Worm (Caenorhabditis elegans) whole organism, L1 larva: ENCODE results near the gene M03D4.4.

ENCODE experiments used
- ceh-82 ChIP-seq, 3 experiments: fragments of 150-350 bp in 1 of 3; sonication (generic microtip) in 2 of 3; optimal IDR thresholded peaks; 2 replicates each; lab custom pipeline; 2014 to 2017; ENCODE audit warnings: missing biosample characterization in 3 of 3, missing genetic modification characterization in 3 of 3
- fkh-4 ChIP-seq: sonication (generic microtip); optimal IDR thresholded peaks from 2 replicates; lab custom pipeline; 2016; ENCODE audit warnings: missing compliant biosample characterization, missing genetic modification characterization, borderline replicate concordance
- lsy-2 ChIP-seq, 2 experiments: fragments of 150-350 bp; optimal IDR thresholded peaks; 2 replicates each; lab custom pipeline; 2014; ENCODE audit warnings: missing biosample characterization in 2 of 2, missing genetic modification characterization in 2 of 2
- nhr-28 ChIP-seq: fragments of 150-350 bp; optimal IDR thresholded peaks from 2 replicates; lab custom pipeline; 2014; ENCODE audit warnings: missing biosample characterization, missing genetic modification characterization
- nhr-85 ChIP-seq: sonication (generic microtip); peaks from one replicate; lab custom pipeline; 2016; ENCODE audit warnings: missing genetic modification characterization, inconsistent platforms, missing compliant biosample characterization
- sptf-1 ChIP-seq: fragments of 150-350 bp; optimal IDR thresholded peaks from 2 replicates; lab custom pipeline; 2014; ENCODE audit warnings: missing biosample characterization, missing genetic modification characterization
- unc-62 ChIP-seq: fragments of 150-350 bp; optimal IDR thresholded peaks from 2 replicates; lab custom pipeline; 2014; ENCODE audit warnings: missing biosample characterization, missing genetic modification reagents, missing genetic modification characterization
- xbp-1 ChIP-seq: sonication (generic microtip); optimal IDR thresholded peaks from 2 replicates; lab custom pipeline; 2016; ENCODE audit warnings: missing genetic modification characterization, missing compliant biosample characterization
- zag-1 ChIP-seq: fragments of 150-350 bp; optimal IDR thresholded peaks from 2 replicates; lab custom pipeline; 2014; ENCODE audit warnings: missing biosample characterization, missing genetic modification characterization

DNA sequence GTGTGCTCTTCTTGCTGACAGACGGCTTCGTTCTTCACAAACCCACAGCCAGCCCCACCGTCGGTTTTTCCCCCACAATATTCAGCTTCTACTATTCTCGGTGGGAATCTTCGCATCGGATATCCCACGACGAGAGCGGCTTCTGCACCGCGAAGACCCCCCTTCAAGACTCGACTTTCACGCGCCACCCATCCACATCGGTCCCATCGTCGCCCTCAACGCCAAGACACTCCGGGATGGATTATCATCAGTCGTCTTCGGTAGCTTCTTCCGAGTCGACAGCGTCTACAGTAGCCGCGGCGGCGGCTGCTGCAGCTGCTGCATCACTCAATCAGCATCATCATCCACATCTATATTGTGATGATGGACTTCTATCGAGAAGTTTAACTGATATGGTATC, 22.7 kb downstream of the M03D4.4 start:
- TF ChIP-seq ceh-82 (tag; optimal IDR thresholded peaks at IDR 0.05; lab: Kevin White, UChicago) (no peak), unc-62 (GFP tag; lab: Kevin White, UChicago) (no peak), fkh-4 (no peak), lsy-2 (tag; optimal IDR thresholded peaks at IDR 0.05; lab: Kevin White, UChicago) (no peak), xbp-1 (no peak), zag-1 (tag; lab: Kevin White, UChicago) (no peak), sptf-1 (tag; lab: Kevin White, UChicago) (no peak), nhr-28 (tag; lab: Kevin White, UChicago) (no peak), nhr-85 (tag; lab: Kevin White, UChicago) (no peak)
